Fruit fly (Drosophila melanogaster) Kc167 (cell line): Measurements from ENCODE around the gene srw.

ENCODE experiments used
- Myc ChIP-seq: fragments of >200 bp; optimal IDR thresholded peaks from 2 replicates; lab custom pipeline; 2017; ENCODE audit warnings: missing external identifiers
- h ChIP-seq: fragments of >200 bp; optimal IDR thresholded peaks from 3 replicates; lab custom pipeline; 2018; ENCODE audit warnings: missing external identifiers

DNA sequence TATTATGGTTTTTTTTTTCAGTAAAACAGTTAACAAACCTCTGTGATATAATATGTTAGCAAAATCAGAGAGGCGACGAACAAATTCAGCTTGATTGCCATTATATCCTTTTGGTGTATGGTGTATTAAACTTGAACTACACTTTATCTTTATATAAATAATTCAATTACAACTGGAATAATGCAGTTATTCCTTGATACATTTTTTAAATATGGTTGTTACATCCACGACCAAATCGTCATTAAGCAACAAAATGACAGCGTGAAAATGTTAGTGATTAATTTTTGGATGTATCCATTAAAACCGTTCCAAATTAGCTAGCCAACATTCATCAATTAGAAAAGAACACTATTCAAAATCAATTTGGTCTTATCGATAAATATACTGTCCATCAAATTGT is 15.9 kb downstream of the srw start, which contains the start of gene CG33764:
- no peak for TF ChIP-seq Myc (lab: Kevin White, UChicago)
- TF ChIP-seq h: no peak
